Fruit fly (Drosophila melanogaster): ENCODE measurements around the gene Cpr64Ac.

Cpr64Ac gene

DNA sequence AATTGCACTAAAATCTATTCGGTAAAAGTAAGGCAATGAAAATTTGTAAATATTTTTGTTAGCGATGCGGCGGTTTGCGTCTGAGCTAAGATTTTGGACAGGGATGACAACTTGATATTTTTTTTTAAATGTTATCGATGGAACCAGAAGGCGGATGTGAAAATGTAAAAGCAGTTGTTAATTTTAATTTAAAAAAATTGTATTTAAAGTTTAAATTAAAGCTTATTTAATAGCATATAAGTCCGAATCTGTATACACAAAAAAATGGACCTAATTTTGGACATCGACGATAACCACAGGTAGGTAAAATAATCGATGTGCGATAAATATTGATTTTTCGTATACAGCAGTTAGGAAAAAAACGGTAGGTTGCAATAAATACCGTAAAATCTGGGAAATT, 49.7 kb upstream of the Cpr64Ac start, which contains the start of the genes CG11586 and VhaM9.7-a (continued):
- TF ChIP-seq kah (GFP tag; optimal IDR thresholded peaks at IDR 0.05) (no peak), CG17328 (GFP tag; IDR thresholded peaks at IDR 0.05) (no peak), CG18619 (GFP tag; optimal IDR thresholded peaks at IDR 0.05) (no peak), pzg (GFP tag; optimal IDR thresholded peaks at IDR 0.05) (peak; percentile 60), mld (GFP tag; IDR thresholded peaks at IDR 0.05; ENCODE audit: partially characterized antibody) (no peak), Ada2b (GFP tag; IDR thresholded peaks at IDR 0.05) (no peak), Dbx (GFP tag; IDR thresholded peaks at IDR 0.05) (no peak), CG13624 (GFP tag; optimal IDR thresholded peaks at IDR 0.05) (peak; percentile 41), slou (GFP tag; optimal IDR thresholded peaks at IDR 0.05) (peak; percentile 20), CG4854 (GFP tag; optimal IDR thresholded peaks at IDR 0.05) (no peak), CG31365 (tag; optimal IDR thresholded peaks at IDR 0.05) (no peak), CG34224 (GFP tag; IDR thresholded peaks at IDR 0.05; ENCODE audit: partially characterized antibody) (peak; percentile 71), stwl (tag; optimal IDR thresholded peaks at IDR 0.05) (peak; percentile 87), CG8478 (optimal IDR thresholded peaks at IDR 0.05) (no peak), lola (GFP tag; optimal IDR thresholded peaks at IDR 0.05) (peak in 1 of 3 experiments; percentile 11), CG9797 (GFP tag; optimal IDR thresholded peaks at IDR 0.05) (no peak), CG30403 (GFP tag; optimal IDR thresholded peaks at IDR 0.05) (peak; percentile 6), Antp (GFP tag; optimal IDR thresholded peaks at IDR 0.05) (no peak), CG11247 (GFP tag; IDR thresholded peaks at IDR 0.05) (no peak), CG2199 (GFP tag; IDR thresholded peaks at IDR 0.05) (no peak), CG4424 (GFP tag; optimal IDR thresholded peaks at IDR 0.05) (peak; percentile 19), lmd (GFP tag; IDR thresholded peaks at IDR 0.05) (no peak), zf30C (GFP tag; optimal IDR thresholded peaks at IDR 0.05) (no peak), Hsf (GFP tag; optimal IDR thresholded peaks at IDR 0.05) (peak; percentile 14), HmgZ (tag; optimal IDR thresholded peaks at IDR 0.05) (peak; percentile 40), maf-S (GFP tag; optimal IDR thresholded peaks at IDR 0.05) (no peak), fu2 (GFP tag; optimal IDR thresholded peaks at IDR 0.05) (no peak), grn (GFP tag; optimal IDR thresholded peaks at IDR 0.05) (no peak), CG8388 (GFP tag; optimal IDR thresholded peaks at IDR 0.05) (peak; percentile 20), p53 (GFP tag; optimal IDR thresholded peaks at IDR 0.05) (no peak), Sry-β (GFP tag; optimal IDR thresholded peaks at IDR 0.05) (no peak), CG12942 (GFP tag; optimal IDR thresholded peaks at IDR 0.05) (no peak), CG11560 (tag; IDR thresholded peaks at IDR 0.05) (no peak), danr (GFP tag; IDR thresholded peaks at IDR 0.05) (no peak), CG9932 (GFP tag; IDR thresholded peaks at IDR 0.05) (no peak), pros (GFP tag; optimal IDR thresholded peaks at IDR 0.05) (no peak), C15 (GFP tag; IDR thresholded peaks at IDR 0.05) (no peak), croc (GFP tag; conservative IDR thresholded peaks at IDR 0.05) (no peak), trh (GFP tag; optimal IDR thresholded peaks at IDR 0.05) (no peak), CG2116 (GFP tag; optimal IDR thresholded peaks at IDR 0.05) (peak; percentile 88), dmrt11E (tag; optimal IDR thresholded peaks at IDR 0.05) (peak; percentile 8), yki (optimal IDR thresholded peaks at IDR 0.05) (no peak), chinmo (GFP tag; IDR thresholded peaks at IDR 0.05; ENCODE audit: partially characterized antibody) (no peak), nau (GFP tag; optimal IDR thresholded peaks at IDR 0.05) (no peak), CG7987 (GFP tag; optimal IDR thresholded peaks at IDR 0.05) (no peak), amos (GFP tag; IDR thresholded peaks at IDR 0.05; ENCODE audit: partially characterized antibody) (peak; percentile 41; the same call in 1 of the 2 replicates), hb (GFP tag; IDR thresholded peaks at IDR 0.05; ENCODE audit: partially characterized antibody) (0 out of 3 replicates have a peak, but pooled peaks have one; percentile 56), en (GFP tag; optimal IDR thresholded peaks at IDR 0.05) (no peak), CkIIα-i1 (GFP tag; IDR thresholded peaks at IDR 0.05) (no peak), BtbVII (GFP tag; optimal IDR thresholded peaks at IDR 0.05) (no peak), nmo (GFP tag; optimal IDR thresholded peaks at IDR 0.05) (peak; percentile 50), ems (GFP tag; optimal IDR thresholded peaks at IDR 0.05) (no peak)

All from whole organism, embryonic.